Worm (Caenorhabditis elegans): ENCODE data around the gene txdc-9.

Gene txdc-9

ce11 chrIII:6418254-6418653, 13.7 kb upstream of the txdc-9 start:
- TF ChIP-seq unc-130 (tag; optimal IDR thresholded peaks at IDR 0.05) (no peak), nhr-85 (tag) (peak; percentile 75)

ce11 chrIII:6419409-6419944, 12.5 kb upstream of the txdc-9 start, which contains the start of gene atgl-1:
Gene atgl-1 (minus strand): TSS chrIII:6419459.
- TF ChIP-seq nhr-71 (tag; optimal IDR thresholded peaks at IDR 0.05) = peak; percentile 37
- TF ChIP-seq ztf-4 (tag; optimal IDR thresholded peaks at IDR 0.05) = no peak
- no peak for TF ChIP-seq fkh-8 (tag; optimal IDR thresholded peaks at IDR 0.05)
- TF ChIP-seq sup-37 (GFP tag; optimal IDR thresholded peaks at IDR 0.05) = no peak
- TF ChIP-seq F16B12.6 (tag; optimal IDR thresholded peaks at IDR 0.05) = no peak
- TF ChIP-seq nhr-19 (GFP tag; conservative IDR thresholded peaks at IDR 0.05) = no peak
- peak; percentile 62 for TF ChIP-seq lin-14 (GFP tag; optimal IDR thresholded peaks at IDR 0.05)
- no peak for TF ChIP-seq mef-2 (tag; optimal IDR thresholded peaks at IDR 0.05)
- no peak for TF ChIP-seq efl-1 (optimal IDR thresholded peaks at IDR 0.05)
- peak in 1 of 2 experiments; percentile 51 for TF ChIP-seq efl-1 (GFP tag; optimal IDR thresholded peaks at IDR 0.05 in 1 of 2)
- no peak for TF ChIP-seq ztf-11 (tag; optimal IDR thresholded peaks at IDR 0.05)
- TF ChIP-seq pax-3 (tag; optimal IDR thresholded peaks at IDR 0.05) = no peak
- TF ChIP-seq mab-9 (GFP tag; IDR thresholded peaks at IDR 0.05) = no peak
- peak in 1 of 6 experiments; percentile 18 for TF ChIP-seq elt-3 (tag; optimal IDR thresholded peaks at IDR 0.05)
- peak; percentile 46 for TF ChIP-seq blmp-1 (tag; optimal IDR thresholded peaks at IDR 0.05)
- no peak for TF ChIP-seq dpl-1 (GFP tag; optimal IDR thresholded peaks at IDR 0.05)
- TF ChIP-seq unc-30 (tag; optimal IDR thresholded peaks at IDR 0.05) = no peak
- TF ChIP-seq nhr-11 (tag; optimal IDR thresholded peaks at IDR 0.05) = no peak
- no peak for TF ChIP-seq lin-39 (tag; optimal IDR thresholded peaks at IDR 0.05)
- no peak for TF ChIP-seq aly-2 (tag; optimal IDR thresholded peaks at IDR 0.05)
- no peak for TF ChIP-seq dsc-1 (tag; optimal IDR thresholded peaks at IDR 0.05)
- TF ChIP-seq unc-62 (GFP tag; optimal IDR thresholded peaks at IDR 0.05) = no peak
- no peak for TF ChIP-seq nhr-77 (tag; optimal IDR thresholded peaks at IDR 0.05)
- no peak for TF ChIP-seq nhr-90 (tag; optimal IDR thresholded peaks at IDR 0.05; ENCODE audit: poor library complexity)
- no peak for TF ChIP-seq hpl-2 (GFP tag; optimal IDR thresholded peaks at IDR 0.05)
- no peak for TF ChIP-seq fkh-4 (tag; optimal IDR thresholded peaks at IDR 0.05; ENCODE audit: borderline replicate concordance)
- no peak for TF ChIP-seq elt-2 (tag; optimal IDR thresholded peaks at IDR 0.05)
- no peak for TF ChIP-seq nhr-84 (tag; optimal IDR thresholded peaks at IDR 0.05)
- no peak for TF ChIP-seq hlh-4 (tag; optimal IDR thresholded peaks at IDR 0.05)
- TF ChIP-seq ceh-8 (GFP tag; optimal IDR thresholded peaks at IDR 0.05) = no peak
- no peak for TF ChIP-seq C16A3.4 (tag; optimal IDR thresholded peaks at IDR 0.05)
- no peak for TF ChIP-seq C04F5.9 (tag; optimal IDR thresholded peaks at IDR 0.05)
- TF ChIP-seq irx-1 (tag; optimal IDR thresholded peaks at IDR 0.05) = no peak
- no peak for TF ChIP-seq ets-5 (GFP tag; IDR thresholded peaks at IDR 0.05)
- no peak for TF ChIP-seq fos-1 (tag; optimal IDR thresholded peaks at IDR 0.05)
- TF ChIP-seq sox-4 (tag; optimal IDR thresholded peaks at IDR 0.05) = no peak
- TF ChIP-seq ceh-82 (tag; optimal IDR thresholded peaks at IDR 0.05) = no peak
- no peak for TF ChIP-seq egl-27 (tag; optimal IDR thresholded peaks at IDR 0.05)
- TF ChIP-seq nhr-85 (tag) = peak; percentile 84
- TF ChIP-seq nhr-20 (tag; optimal IDR thresholded peaks at IDR 0.05) = peak; percentile 3
- TF ChIP-seq pag-3 (tag; optimal IDR thresholded peaks at IDR 0.05; ENCODE audit: borderline replicate concordance, insufficient read depth) = no peak
- TF ChIP-seq lin-13 (GFP tag; optimal IDR thresholded peaks at IDR 0.05) = no peak
- TF ChIP-seq nhr-76 (tag; optimal IDR thresholded peaks at IDR 0.05) = no peak
- TF ChIP-seq egl-13 (tag; optimal IDR thresholded peaks at IDR 0.05) = no peak
- no peak for TF ChIP-seq snpc-4 (tag; optimal IDR thresholded peaks at IDR 0.05)
- no peak for TF ChIP-seq lsy-2 (tag; optimal IDR thresholded peaks at IDR 0.05)
- no peak for TF ChIP-seq vab-15 (tag; optimal IDR thresholded peaks at IDR 0.05)
- no peak for TF ChIP-seq hlh-17 (GFP tag; optimal IDR thresholded peaks at IDR 0.05; ENCODE audit: borderline replicate concordance)
- no peak for TF ChIP-seq fkh-10 (GFP tag; optimal IDR thresholded peaks at IDR 0.05)
- TF ChIP-seq xbp-1 (tag; optimal IDR thresholded peaks at IDR 0.05) = no peak
